Fruit fly (Drosophila melanogaster) whole organism, embryonic: Measurements from ENCODE around the gene Snx27.

Source experiments
- Adf1 ChIP-seq: fragments of 200-800 bp; sonication (Bioruptor generic); IDR thresholded peaks from 2 replicates; pipeline ENCODE4 v1.3.6; 2022; ENCODE audit warnings: missing biosample characterization, missing genetic modification characterization
- Bteb2 ChIP-seq: fragments of 200-800 bp; sonication (Bioruptor generic); optimal IDR thresholded peaks from 2 replicates; lab custom pipeline; 2016; ENCODE audit warnings: missing biosample characterization, missing genetic modification characterization
- CG11247 ChIP-seq: fragments of 200-800 bp; sonication (Bioruptor generic); IDR thresholded peaks from 2 replicates; pipeline ENCODE4 v1.3.6; 2022; ENCODE audit warnings: missing biosample characterization, missing genetic modification characterization
- CG11398 ChIP-seq: fragments of 200-800 bp; sonication (Bioruptor generic); optimal IDR thresholded peaks from 2 replicates; lab custom pipeline; 2016; ENCODE audit warnings: missing biosample characterization, missing genetic modification characterization
- CG12236 ChIP-seq: fragments of 200-800 bp; sonication (Bioruptor generic); optimal IDR thresholded peaks from 2 replicates; lab custom pipeline; 2016; ENCODE audit warnings: missing biosample characterization, missing genetic modification characterization
- CG13775 ChIP-seq: fragments of 200-800 bp; sonication (Bioruptor generic); optimal IDR thresholded peaks from 3 replicates; lab custom pipeline; 2017; ENCODE audit warnings: missing biosample characterization, mild to moderate bottlenecking, missing genetic modification characterization
- CG14441 ChIP-seq: fragments of 200-800 bp; sonication (Bioruptor generic); IDR thresholded peaks from 2 replicates; pipeline ENCODE4 v1.3.6; 2022; ENCODE audit warnings: missing biosample characterization, missing genetic modification characterization
- CG17328 ChIP-seq: fragments of 200-800 bp; sonication (Bioruptor generic); IDR thresholded peaks from 2 replicates; pipeline ENCODE4 v1.3.6; 2022; ENCODE audit warnings: missing biosample characterization, missing genetic modification characterization
- CG18599 ChIP-seq: fragments of 200-800 bp; sonication (Bioruptor generic); optimal IDR thresholded peaks from 3 replicates; lab custom pipeline; 2017; ENCODE audit warnings: missing biosample characterization, missing genetic modification characterization, mild to moderate bottlenecking, moderate library complexity, missing genetic modification reagents
- CG3281 ChIP-seq: fragments of 200-800 bp; sonication (Bioruptor generic); optimal IDR thresholded peaks from 3 replicates; lab custom pipeline; 2017; ENCODE audit warnings: missing biosample characterization, mild to moderate bottlenecking, missing genetic modification characterization
- CG34422 ChIP-seq: fragments of 200-800 bp; sonication (Bioruptor generic); IDR thresholded peaks from 3 replicates; pipeline ENCODE4 v1.3.6; 2022; ENCODE audit warnings: missing biosample characterization, missing genetic modification characterization
- CG5953 ChIP-seq: fragments of 200-800 bp; sonication (Bioruptor generic); IDR thresholded peaks from 2 replicates; pipeline ENCODE4 v1.3.6; 2022; ENCODE audit warnings: missing biosample characterization, missing genetic modification characterization
- CG6254 ChIP-seq: fragments of 200-800 bp; sonication (Bioruptor generic); optimal IDR thresholded peaks from 3 replicates; lab custom pipeline; 2017; ENCODE audit warnings: mild to moderate bottlenecking, missing biosample characterization, missing genetic modification reagents, missing genetic modification characterization
- CG6272 ChIP-seq: fragments of 200-800 bp; sonication (Bioruptor generic); IDR thresholded peaks from 2 replicates; pipeline ENCODE4 v1.3.6; 2022; ENCODE audit warnings: missing biosample characterization, missing genetic modification characterization
- CG7556 ChIP-seq: fragments of 200-800 bp; sonication (Bioruptor generic); optimal IDR thresholded peaks from 2 replicates; lab custom pipeline; 2017; ENCODE audit warnings: missing biosample characterization, mild to moderate bottlenecking, missing genetic modification characterization
- CG7963 ChIP-seq: fragments of 200-800 bp; sonication (Bioruptor generic); IDR thresholded peaks from 3 replicates; pipeline ENCODE4 v1.3.6; 2022; ENCODE audit warnings: missing biosample characterization, missing genetic modification characterization; ENCODE audit not compliant: partially characterized antibody
- CG8089 ChIP-seq: fragments of 200-800 bp; sonication (Bioruptor generic); optimal IDR thresholded peaks from 3 replicates; lab custom pipeline; 2016; ENCODE audit warnings: missing biosample characterization, missing genetic modification characterization
- CG9876 ChIP-seq: fragments of 200-800 bp; sonication (Bioruptor generic); optimal IDR thresholded peaks from 2 replicates; lab custom pipeline; 2016; ENCODE audit warnings: missing biosample characterization, missing genetic modification characterization
- Dref ChIP-seq: fragments of 200-800 bp; sonication (Bioruptor generic); IDR thresholded peaks from 2 replicates; pipeline ENCODE4 v1.3.6; 2022; ENCODE audit warnings: missing biosample characterization, missing genetic modification characterization
- E2f1 ChIP-seq: fragments of 200-800 bp; sonication (Bioruptor generic); IDR thresholded peaks from 2 replicates; pipeline ENCODE4 v1.3.6; 2022; ENCODE audit warnings: missing biosample characterization, missing genetic modification characterization
- H15 ChIP-seq: fragments of 200-800 bp; sonication (Bioruptor generic); IDR thresholded peaks from 3 replicates; pipeline ENCODE4 v1.3.6; 2022; ENCODE audit warnings: missing biosample characterization, missing genetic modification characterization
- Hey ChIP-seq: fragments of 200-800 bp; sonication (Bioruptor generic); optimal IDR thresholded peaks from 3 replicates; lab custom pipeline; 2018; ENCODE audit warnings: missing biosample characterization, mild to moderate bottlenecking, missing genetic modification characterization
- Hr78 ChIP-seq, 2 experiments: fragments of 200-800 bp in 1 of 2; fragments of >200 bp in 1 of 2; sonication (Bioruptor generic) in 1 of 2; optimal IDR thresholded peaks; 2 replicates each; lab custom pipeline; 2017 to 2019; ENCODE audit warnings: missing biosample characterization in 2 of 2, missing genetic modification characterization in 2 of 2, mild to moderate bottlenecking in 1 of 2, moderate library complexity in 1 of 2
- Meics ChIP-seq: fragments of 200-800 bp; sonication (Bioruptor generic); optimal IDR thresholded peaks from 2 replicates; lab custom pipeline; 2017; ENCODE audit warnings: missing biosample characterization, mild to moderate bottlenecking, missing genetic modification characterization
- Myb ChIP-seq: fragments of 200-800 bp; sonication (Bioruptor generic); optimal IDR thresholded peaks from 2 replicates; lab custom pipeline; 2016; ENCODE audit warnings: missing biosample characterization, missing genetic modification characterization
- Opbp ChIP-seq: fragments of 200-800 bp; sonication (Bioruptor generic); IDR thresholded peaks from 3 replicates; pipeline ENCODE4 v1.3.6; 2022; ENCODE audit warnings: missing biosample characterization, missing genetic modification characterization; ENCODE audit not compliant: partially characterized antibody
- Rx ChIP-seq: fragments of 200-800 bp; sonication (Bioruptor generic); IDR thresholded peaks from 2 replicates; pipeline ENCODE4 v1.3.6; 2022; ENCODE audit warnings: missing biosample characterization, missing genetic modification characterization
- Spps ChIP-seq: fragments of 200-800 bp; sonication (Bioruptor generic); optimal IDR thresholded peaks from 2 replicates; lab custom pipeline; 2018; ENCODE audit warnings: missing biosample characterization, mild to moderate bottlenecking, missing genetic modification characterization
- Sry-β ChIP-seq: fragments of 200-800 bp; sonication (Bioruptor generic); optimal IDR thresholded peaks from 2 replicates; lab custom pipeline; 2018; ENCODE audit warnings: missing biosample characterization, mild to moderate bottlenecking, missing genetic modification characterization, moderate library complexity
- bab2 ChIP-seq: fragments of 200-800 bp; sonication (Bioruptor generic); optimal IDR thresholded peaks from 2 replicates; lab custom pipeline; 2016; ENCODE audit warnings: missing biosample characterization, missing genetic modification characterization
- caup ChIP-seq: fragments of 200-800 bp; sonication (Bioruptor generic); optimal IDR thresholded peaks from 3 replicates; lab custom pipeline; 2017; ENCODE audit warnings: missing biosample characterization, mild to moderate bottlenecking, missing genetic modification characterization, moderate library complexity; ENCODE audit not compliant: severe bottlenecking
- crc ChIP-seq: fragments of 200-800 bp; sonication (Bioruptor generic); optimal IDR thresholded peaks from 2 replicates; lab custom pipeline; 2016; ENCODE audit warnings: missing biosample characterization, missing genetic modification characterization
- da ChIP-seq: fragments of 200-800 bp; sonication (Bioruptor generic); optimal IDR thresholded peaks from 2 replicates; lab custom pipeline; 2016; ENCODE audit warnings: missing biosample characterization, missing genetic modification characterization
- dati ChIP-seq: fragments of 200-800 bp; sonication (Bioruptor generic); IDR thresholded peaks from 2 replicates; pipeline ENCODE4 v1.3.6; 2022; ENCODE audit warnings: missing biosample characterization, missing genetic modification characterization
- disco-r ChIP-seq: fragments of 200-800 bp; sonication (Bioruptor generic); optimal IDR thresholded peaks from 2 replicates; lab custom pipeline; 2016; ENCODE audit warnings: missing biosample characterization, missing genetic modification characterization
- dm ChIP-seq: fragments of 200-800 bp; sonication (Bioruptor generic); optimal IDR thresholded peaks from 3 replicates; lab custom pipeline; 2016; ENCODE audit warnings: missing biosample characterization, missing genetic modification characterization
- fd64A ChIP-seq: fragments of 200-800 bp; sonication (Bioruptor generic); optimal IDR thresholded peaks from 3 replicates; lab custom pipeline; 2018; ENCODE audit warnings: missing biosample characterization, mild to moderate bottlenecking, missing genetic modification characterization
- fd96Cb ChIP-seq: fragments of 200-800 bp; sonication (Bioruptor generic); optimal IDR thresholded peaks from 2 replicates; lab custom pipeline; 2018; ENCODE audit warnings: missing biosample characterization, mild to moderate bottlenecking, missing genetic modification characterization, moderate library complexity
- grau ChIP-seq: fragments of 200-800 bp; optimal IDR thresholded peaks from 3 replicates; lab custom pipeline; 2019; ENCODE audit warnings: missing biosample characterization, mild to moderate bottlenecking, missing genetic modification characterization, moderate library complexity
- lab ChIP-seq: fragments of 200-800 bp; sonication (Bioruptor generic); optimal IDR thresholded peaks from 3 replicates; lab custom pipeline; 2017; ENCODE audit warnings: missing biosample characterization, missing genetic modification characterization, mild to moderate bottlenecking, moderate library complexity, missing genetic modification reagents
- lov ChIP-seq, 2 experiments: fragments of 200-800 bp in 1 of 2; fragments of >200 bp in 1 of 2; sonication (Bioruptor generic) in 1 of 2; IDR thresholded peaks in 1 of 2; optimal IDR thresholded peaks in 1 of 2; 2 replicates in 1 of 2; 3 replicates in 1 of 2; pipeline versions ENCODE4 v1.3.6 to Lab custom; 2017 to 2022; ENCODE audit warnings: missing biosample characterization in 1 of 2, missing genetic modification characterization in 1 of 2
- nmo ChIP-seq: fragments of 200-800 bp; sonication (Bioruptor generic); optimal IDR thresholded peaks from 2 replicates; lab custom pipeline; 2018; ENCODE audit warnings: missing biosample characterization, mild to moderate bottlenecking, missing genetic modification characterization, moderate library complexity
- prd ChIP-seq, 3 experiments: fragments of >200 bp in 2 of 3; fragments of 200-800 bp in 1 of 3; sonication (Bioruptor generic) in 1 of 3; optimal IDR thresholded peaks in 2 of 3; IDR thresholded peaks in 1 of 3; 2 replicates in 2 of 3; 3 replicates in 1 of 3; pipeline versions ENCODE4 v1.3.6 to Lab custom; 2017 to 2022; ENCODE audit warnings: missing biosample characterization in 1 of 3, missing genetic modification characterization in 1 of 3
- rib ChIP-seq: fragments of 200-800 bp; sonication (Bioruptor generic); IDR thresholded peaks from 2 replicates; pipeline ENCODE4 v1.3.6; 2022; ENCODE audit warnings: missing biosample characterization, missing genetic modification characterization
- salm ChIP-seq: fragments of 200-800 bp; sonication (Bioruptor generic); optimal IDR thresholded peaks from 2 replicates; lab custom pipeline; 2018; ENCODE audit warnings: missing biosample characterization, mild to moderate bottlenecking, missing genetic modification characterization
- scrt ChIP-seq: fragments of 200-800 bp; sonication (Bioruptor generic); optimal IDR thresholded peaks from 2 replicates; lab custom pipeline; 2018; ENCODE audit warnings: missing biosample characterization, mild to moderate bottlenecking, missing genetic modification characterization, moderate library complexity
- sna ChIP-seq: fragments of 200-800 bp; sonication (Bioruptor generic); IDR thresholded peaks from 2 replicates; pipeline ENCODE4 v1.3.6; 2022; ENCODE audit warnings: missing biosample characterization, missing genetic modification characterization; ENCODE audit not compliant: partially characterized antibody
- tgo ChIP-seq: fragments of 200-800 bp; sonication (Bioruptor generic); IDR thresholded peaks from 3 replicates; pipeline ENCODE4 v1.3.6; 2022; ENCODE audit warnings: missing biosample characterization, missing genetic modification characterization
- twi ChIP-seq: fragments of 200-800 bp; optimal IDR thresholded peaks from 2 replicates; lab custom pipeline; 2019; ENCODE audit warnings: missing biosample characterization, mild to moderate bottlenecking, missing genetic modification characterization, moderate library complexity
- z ChIP-seq: fragments of 200-800 bp; sonication (Bioruptor generic); IDR thresholded peaks from 3 replicates; pipeline ENCODE4 v1.3.6; 2022; ENCODE audit warnings: missing biosample characterization, missing genetic modification characterization

Snx27 gene

dm6 chrX:5698087-5698727, 39.6 kb downstream of the Snx27 start, which contains the start of gene AdamTS-B (continued):
- TF ChIP-seq CG5953: no peak
- TF ChIP-seq CG14441: no peak; the same call in 1 of the 2 replicates
- TF ChIP-seq crc (GFP tag; lab: Kevin White, UChicago): no peak
- TF ChIP-seq CG17328 (GFP tag; lab: Robert Waterston, UW): peak; percentile 13; the same call in 1 of the 2 replicates
- TF ChIP-seq Myb (GFP tag; lab: Kevin White, UChicago): no peak
- TF ChIP-seq Spps (tag; lab: Kevin White, UChicago): no peak
- peak; percentile 22 for TF ChIP-seq fd96Cb (tag; lab: Kevin White, UChicago)
- no peak for TF ChIP-seq da
- TF ChIP-seq salm (tag; lab: Kevin White, UChicago): no peak
- TF ChIP-seq bab2 (GFP tag; lab: Kevin White, UChicago): no peak
- no peak for TF ChIP-seq CG12236 (GFP tag; lab: Kevin White, UChicago)
- no peak for TF ChIP-seq Dref (GFP tag; lab: Robert Waterston, UW)
- TF ChIP-seq caup: peak; percentile 9
- no peak for TF ChIP-seq CG6254 (GFP tag; lab: Kevin White, UChicago)
- TF ChIP-seq CG18599 (GFP tag; lab: Kevin White, UChicago): peak; percentile 22
- TF ChIP-seq scrt (GFP tag; lab: Kevin White, UChicago): no peak
- TF ChIP-seq Meics: peak; percentile 62
- peak; percentile 32 for TF ChIP-seq lab
- no peak for TF ChIP-seq dati (GFP tag; lab: Robert Waterston, UW)
- TF ChIP-seq CG11398: no peak
- peak; percentile 36 for TF ChIP-seq grau (tag; lab: Kevin White, UChicago)
- TF ChIP-seq disco-r (GFP tag; lab: Kevin White, UChicago): no peak
- no peak for TF ChIP-seq Rx
- TF ChIP-seq CG3281 (GFP tag; lab: Kevin White, UChicago): peak; percentile 48
- no peak for TF ChIP-seq CG34422 (GFP tag; lab: Robert Waterston, UW)
- TF ChIP-seq CG7963 (GFP tag; lab: Robert Waterston, UW): no peak
- no peak for TF ChIP-seq prd (optimal IDR thresholded peaks at IDR 0.05; lab: Kevin White, UChicago)
- TF ChIP-seq prd (GFP tag; IDR thresholded peaks at IDR 0.05; lab: Robert Waterston, UW): peak; percentile 41; the same call in 1 of the 3 replicates
- TF ChIP-seq fd64A (GFP tag; lab: Kevin White, UChicago): no peak
- TF ChIP-seq Hr78 (GFP tag; optimal IDR thresholded peaks at IDR 0.05; lab: Kevin White, UChicago): no peak
- TF ChIP-seq CG9876: no peak
- no peak for TF ChIP-seq z
- no peak for TF ChIP-seq rib (GFP tag; lab: Robert Waterston, UW)
- TF ChIP-seq lov (optimal IDR thresholded peaks at IDR 0.05; lab: Kevin White, UChicago): no peak
- no peak for TF ChIP-seq lov (GFP tag; IDR thresholded peaks at IDR 0.05; lab: Robert Waterston, UW)
- TF ChIP-seq twi: no peak
- TF ChIP-seq H15 (GFP tag; lab: Robert Waterston, UW): no peak
- peak; percentile 7 for TF ChIP-seq CG13775
- no peak for TF ChIP-seq CG8089 (GFP tag; lab: Kevin White, UChicago)

- no peak for TF ChIP-seq sna
- TF ChIP-seq Hey: peak; percentile 75
- peak; percentile 72 for TF ChIP-seq Spps (tag; lab: Kevin White, UChicago)
- TF ChIP-seq dm (GFP tag; lab: Kevin White, UChicago): peak; percentile 96
- peak; percentile 95 for TF ChIP-seq nmo (GFP tag; lab: Kevin White, UChicago)
- TF ChIP-seq tgo: peak; percentile 93
- no peak for TF ChIP-seq Opbp
- TF ChIP-seq CG7556 (GFP tag; lab: Kevin White, UChicago): peak; percentile 96
- peak; percentile 95 for TF ChIP-seq Bteb2 (GFP tag; lab: Kevin White, UChicago)
- TF ChIP-seq CG6272 (GFP tag; lab: Robert Waterston, UW): peak; percentile 89
- TF ChIP-seq E2f1 (GFP tag; lab: Robert Waterston, UW): peak; percentile 94
- TF ChIP-seq Sry-β (GFP tag; lab: Kevin White, UChicago): peak; percentile 69
- peak; percentile 93 for TF ChIP-seq CG11247
- peak; percentile 88 for TF ChIP-seq Adf1 (GFP tag; lab: Robert Waterston, UW)
Measured at dm6 chrX:5696436-5697022, 41.3 kb downstream of the Snx27 start.
